Fruit fly (Drosophila melanogaster) whole organism, embryonic: ENCODE data around the gene Cpr64Ad.

ENCODE experiments used
- B-H2 ChIP-seq: fragments of 200-800 bp; sonication (Bioruptor generic); optimal IDR thresholded peaks from 2 replicates; lab custom pipeline; 2018; ENCODE audit warnings: missing biosample characterization, mild to moderate bottlenecking, missing genetic modification characterization
- Bdp1 ChIP-seq: fragments of 200-800 bp; sonication (Bioruptor generic); optimal IDR thresholded peaks from 3 replicates; lab custom pipeline; 2016; ENCODE audit warnings: missing biosample characterization, missing genetic modification characterization
- Bgb ChIP-seq: fragments of 200-800 bp; sonication (Bioruptor generic); IDR thresholded peaks from 2 replicates; pipeline ENCODE4 v1.3.6; 2022; ENCODE audit warnings: missing biosample characterization, missing genetic modification characterization; ENCODE audit not compliant: partially characterized antibody
- CG10543 ChIP-seq: fragments of 200-800 bp; sonication (Bioruptor generic); optimal IDR thresholded peaks from 3 replicates; lab custom pipeline; 2017; ENCODE audit warnings: missing biosample characterization, mild to moderate bottlenecking, missing genetic modification characterization, moderate library complexity
- CG12659 ChIP-seq: fragments of 200-800 bp; sonication (Bioruptor generic); optimal IDR thresholded peaks from 3 replicates; lab custom pipeline; 2017; ENCODE audit warnings: mild to moderate bottlenecking, missing biosample characterization, missing genetic modification reagents, missing genetic modification characterization
- CG13624 ChIP-seq: fragments of 200-800 bp; sonication (Bioruptor generic); optimal IDR thresholded peaks from 2 replicates; lab custom pipeline; 2016; ENCODE audit warnings: missing biosample characterization, missing genetic modification characterization
- CG15269 ChIP-seq: fragments of 200-800 bp; sonication (Bioruptor generic); optimal IDR thresholded peaks from 2 replicates; lab custom pipeline; 2018; ENCODE audit warnings: missing biosample characterization, mild to moderate bottlenecking, missing genetic modification characterization, moderate library complexity
- CG16863 ChIP-seq: fragments of 200-800 bp; sonication (Bioruptor generic); optimal IDR thresholded peaks from 3 replicates; lab custom pipeline; 2016; ENCODE audit warnings: missing biosample characterization, missing genetic modification characterization
- CG17328 ChIP-seq: fragments of 200-800 bp; sonication (Bioruptor generic); IDR thresholded peaks from 2 replicates; pipeline ENCODE4 v1.3.6; 2022; ENCODE audit warnings: missing biosample characterization, missing genetic modification characterization
- CG17612 ChIP-seq: fragments of 200-800 bp; sonication (Bioruptor generic); IDR thresholded peaks from 2 replicates; pipeline ENCODE4 v1.3.6; 2022; ENCODE audit warnings: missing biosample characterization, missing genetic modification characterization
- CG30020 ChIP-seq: fragments of 200-800 bp; optimal IDR thresholded peaks from 2 replicates; lab custom pipeline; 2019; ENCODE audit warnings: missing biosample characterization, mild to moderate bottlenecking, missing genetic modification characterization, moderate library complexity
- CG43689 ChIP-seq: fragments of 200-800 bp; sonication (Bioruptor generic); IDR thresholded peaks from 2 replicates; pipeline ENCODE4 v1.3.6; 2022; ENCODE audit warnings: missing biosample characterization, missing genetic modification characterization
- CG4854 ChIP-seq: fragments of 200-800 bp; sonication (Bioruptor generic); optimal IDR thresholded peaks from 2 replicates; lab custom pipeline; 2016; ENCODE audit warnings: missing biosample characterization, missing genetic modification characterization, inconsistent platforms
- CG6175 ChIP-seq: fragments of 200-800 bp; sonication (Bioruptor generic); IDR thresholded peaks from 3 replicates; pipeline ENCODE4 v1.3.6; 2022; ENCODE audit warnings: missing biosample characterization, missing genetic modification characterization
- CG6854 ChIP-seq: fragments of 200-800 bp; sonication (Bioruptor generic); optimal IDR thresholded peaks from 3 replicates; lab custom pipeline; 2017; ENCODE audit warnings: missing biosample characterization, mild to moderate bottlenecking, missing genetic modification characterization
- CG7839 ChIP-seq: fragments of 200-800 bp; sonication (Bioruptor generic); optimal IDR thresholded peaks from 3 replicates; lab custom pipeline; 2018; ENCODE audit warnings: missing biosample characterization, mild to moderate bottlenecking, missing genetic modification characterization, moderate library complexity
- CG8290 ChIP-seq, 3 experiments: fragments of 200-800 bp; sonication (Bioruptor generic); optimal IDR thresholded peaks; 2 replicates each; lab custom pipeline; 2016 to 2019; ENCODE audit warnings: missing biosample characterization in 3 of 3, missing genetic modification characterization in 3 of 3, mild to moderate bottlenecking in 2 of 3, moderate library complexity in 1 of 3
- CG8388 ChIP-seq: fragments of 200-800 bp; sonication (Bioruptor generic); optimal IDR thresholded peaks from 2 replicates; lab custom pipeline; 2019; ENCODE audit warnings: missing biosample characterization, mild to moderate bottlenecking, missing genetic modification characterization, moderate library complexity
- E2f1 ChIP-seq: fragments of 200-800 bp; sonication (Bioruptor generic); IDR thresholded peaks from 2 replicates; pipeline ENCODE4 v1.3.6; 2022; ENCODE audit warnings: missing biosample characterization, missing genetic modification characterization
- ERR ChIP-seq: fragments of 200-800 bp; sonication (Bioruptor generic); optimal IDR thresholded peaks from 2 replicates; lab custom pipeline; 2016; ENCODE audit warnings: missing biosample characterization, missing genetic modification characterization
- Ets97D ChIP-seq: fragments of 200-800 bp; sonication (Bioruptor generic); optimal IDR thresholded peaks from 3 replicates; lab custom pipeline; 2016; ENCODE audit warnings: missing biosample characterization, missing genetic modification characterization
- Hand ChIP-seq: fragments of 200-800 bp; sonication (Bioruptor generic); optimal IDR thresholded peaks from 2 replicates; lab custom pipeline; 2017; ENCODE audit warnings: mild to moderate bottlenecking, missing biosample characterization, missing genetic modification reagents, missing genetic modification characterization
- Hr78 ChIP-seq, 2 experiments: fragments of 200-800 bp in 1 of 2; fragments of >200 bp in 1 of 2; sonication (Bioruptor generic) in 1 of 2; optimal IDR thresholded peaks; 2 replicates each; lab custom pipeline; 2017 to 2019; ENCODE audit warnings: missing biosample characterization in 2 of 2, missing genetic modification characterization in 2 of 2, mild to moderate bottlenecking in 1 of 2, moderate library complexity in 1 of 2
- Meics ChIP-seq: fragments of 200-800 bp; sonication (Bioruptor generic); optimal IDR thresholded peaks from 2 replicates; lab custom pipeline; 2017; ENCODE audit warnings: missing biosample characterization, mild to moderate bottlenecking, missing genetic modification characterization
- Ptx1 ChIP-seq: fragments of 200-800 bp; sonication (Bioruptor generic); IDR thresholded peaks from 2 replicates; pipeline ENCODE4 v1.3.6; 2022; ENCODE audit warnings: missing biosample characterization, missing genetic modification characterization
- Stat92E ChIP-seq, 3 experiments: fragments of >200 bp in 2 of 3; fragments of 200-800 bp in 1 of 3; sonication (Bioruptor generic) in 1 of 3; optimal IDR thresholded peaks; 2 replicates each; lab custom pipeline; 2017 to 2019; ENCODE audit warnings: missing biosample characterization in 3 of 3, missing genetic modification characterization in 3 of 3, mild to moderate bottlenecking in 1 of 3, moderate library complexity in 1 of 3
- Tbp ChIP-seq: fragments of >200 bp; optimal IDR thresholded peaks from 2 replicates; lab custom pipeline; 2018; ENCODE audit warnings: missing biosample characterization, missing genetic modification characterization
- Xbp1 ChIP-seq: fragments of 200-800 bp; sonication (Bioruptor generic); optimal IDR thresholded peaks from 3 replicates; lab custom pipeline; 2016; ENCODE audit warnings: missing biosample characterization, mild to moderate bottlenecking, missing genetic modification characterization
- ash1 ChIP-seq: fragments of 200-800 bp; sonication (Bioruptor generic); optimal IDR thresholded peaks from 2 replicates; lab custom pipeline; 2018; ENCODE audit warnings: missing biosample characterization, mild to moderate bottlenecking, missing genetic modification characterization
- ato ChIP-seq: fragments of 200-800 bp; sonication (Bioruptor generic); IDR thresholded peaks from 2 replicates; pipeline ENCODE4 v1.3.6; 2022; ENCODE audit warnings: missing biosample characterization, missing genetic modification characterization; ENCODE audit not compliant: partially characterized antibody
- az2 ChIP-seq: fragments of 200-800 bp; sonication (Bioruptor generic); optimal IDR thresholded peaks from 3 replicates; lab custom pipeline; 2016; ENCODE audit warnings: missing biosample characterization, missing genetic modification characterization
- chinmo ChIP-seq: fragments of 200-800 bp; sonication (Bioruptor generic); IDR thresholded peaks from 4 replicates; pipeline ENCODE4 v1.3.6; 2022; ENCODE audit warnings: missing biosample characterization, missing genetic modification characterization; ENCODE audit not compliant: partially characterized antibody
- danr ChIP-seq: fragments of 200-800 bp; sonication (Bioruptor generic); IDR thresholded peaks from 2 replicates; pipeline ENCODE4 v1.3.6; 2022; ENCODE audit warnings: missing biosample characterization, missing genetic modification characterization
- dimm ChIP-seq: fragments of 200-800 bp; sonication (Bioruptor generic); IDR thresholded peaks from 2 replicates; pipeline ENCODE4 v1.3.6; 2022; ENCODE audit warnings: missing biosample characterization, missing genetic modification characterization
- exex ChIP-seq: fragments of 200-800 bp; sonication (Bioruptor generic); optimal IDR thresholded peaks from 4 replicates; lab custom pipeline; 2018; ENCODE audit warnings: missing biosample characterization, mild to moderate bottlenecking, missing genetic modification characterization, moderate library complexity
- fd3F ChIP-seq: fragments of 200-800 bp; sonication (Bioruptor generic); optimal IDR thresholded peaks from 2 replicates; lab custom pipeline; 2018; ENCODE audit warnings: missing biosample characterization, mild to moderate bottlenecking, missing genetic modification characterization, moderate library complexity
- fru ChIP-seq: fragments of >200 bp; optimal IDR thresholded peaks from 2 replicates; lab custom pipeline; 2017
- gem ChIP-seq: fragments of 200-800 bp; sonication (Bioruptor generic); optimal IDR thresholded peaks from 2 replicates; lab custom pipeline; 2019; ENCODE audit warnings: missing biosample characterization, mild to moderate bottlenecking, missing genetic modification characterization, moderate library complexity
- insv ChIP-seq, 2 experiments: fragments of 200-800 bp; sonication (Bioruptor generic); optimal IDR thresholded peaks; 3 replicates each; lab custom pipeline; 2016 to 2018; ENCODE audit warnings: missing biosample characterization in 2 of 2, missing genetic modification characterization in 2 of 2
- jigr1 ChIP-seq: fragments of 200-800 bp; sonication (Bioruptor generic); IDR thresholded peaks from 3 replicates; pipeline ENCODE4 v1.3.6; 2022; ENCODE audit warnings: missing biosample characterization, missing genetic modification characterization
- lola ChIP-seq, 3 experiments: fragments of >200 bp in 2 of 3; fragments of 200-800 bp in 1 of 3; sonication (Bioruptor generic) in 1 of 3; optimal IDR thresholded peaks; 2 replicates each; lab custom pipeline; 2017 to 2019; ENCODE audit warnings: missing biosample characterization in 3 of 3, missing genetic modification characterization in 3 of 3, mild to moderate bottlenecking in 1 of 3, moderate library complexity in 1 of 3
- pnt ChIP-seq: fragments of 200-800 bp; sonication (Bioruptor generic); optimal IDR thresholded peaks from 3 replicates; lab custom pipeline; 2016; ENCODE audit warnings: missing biosample characterization, missing genetic modification characterization
- repo ChIP-seq: fragments of 200-800 bp; sonication (Bioruptor generic); optimal IDR thresholded peaks from 2 replicates; lab custom pipeline; 2016; ENCODE audit warnings: missing biosample characterization, missing genetic modification characterization
- sim ChIP-seq: fragments of 200-800 bp; sonication (Bioruptor generic); IDR thresholded peaks from 2 replicates; pipeline ENCODE4 v1.3.6; 2022; ENCODE audit warnings: missing biosample characterization, missing genetic modification characterization
- sisA ChIP-seq: fragments of 200-800 bp; sonication (Bioruptor generic); IDR thresholded peaks from 2 replicates; pipeline ENCODE4 v1.3.6; 2022; ENCODE audit warnings: missing biosample characterization, missing genetic modification characterization
- sug ChIP-seq: fragments of 200-800 bp; optimal IDR thresholded peaks from 2 replicates; lab custom pipeline; 2019; ENCODE audit warnings: missing biosample characterization, mild to moderate bottlenecking, missing genetic modification characterization, moderate library complexity
- tin ChIP-seq: fragments of 200-800 bp; sonication (Bioruptor generic); optimal IDR thresholded peaks from 3 replicates; lab custom pipeline; 2016; ENCODE audit warnings: missing biosample characterization, missing genetic modification characterization
- vnd ChIP-seq: fragments of 200-800 bp; sonication (Bioruptor generic); IDR thresholded peaks from 3 replicates; pipeline ENCODE4 v1.3.6; 2022; ENCODE audit warnings: missing biosample characterization, missing genetic modification characterization; ENCODE audit not compliant: partially characterized antibody
- z ChIP-seq: fragments of 200-800 bp; sonication (Bioruptor generic); IDR thresholded peaks from 3 replicates; pipeline ENCODE4 v1.3.6; 2022; ENCODE audit warnings: missing biosample characterization, missing genetic modification characterization

Cpr64Ad gene

dm6 chr3L:4221226-4221770 is 6.1 kb downstream of the Cpr64Ad start (continued):
- TF ChIP-seq CG8388 (GFP tag; lab: Kevin White, UChicago): no peak
- no peak for TF ChIP-seq CG8290 (GFP tag; optimal IDR thresholded peaks at IDR 0.05; lab: Kevin White, UChicago)
- TF ChIP-seq CG8290 (tag; optimal IDR thresholded peaks at IDR 0.05; lab: Kevin White, UChicago): peak in 1 of 2 experiments; percentile 86
- no peak for TF ChIP-seq ERR
- peak; percentile 21 for TF ChIP-seq CG15269 (tag; lab: Kevin White, UChicago)
- TF ChIP-seq CG30020: no peak
- no peak for TF ChIP-seq CG17328 (GFP tag; lab: Robert Waterston, UW)
- no peak for TF ChIP-seq CG43689 (GFP tag; lab: Robert Waterston, UW)
- TF ChIP-seq ato (GFP tag; lab: Robert Waterston, UW): no peak
- peak; percentile 95 for TF ChIP-seq sug (tag; lab: Kevin White, UChicago)
- no peak; the same call in 1 of the 2 replicates for TF ChIP-seq E2f1 (GFP tag; lab: Robert Waterston, UW)
- TF ChIP-seq B-H2 (GFP tag; lab: Kevin White, UChicago): peak; percentile 40
- TF ChIP-seq repo (GFP tag; lab: Kevin White, UChicago): no peak
- peak; percentile 96 for TF ChIP-seq chinmo
- peak; percentile 79 for TF ChIP-seq exex
- TF ChIP-seq danr (GFP tag; lab: Robert Waterston, UW): no peak
- no peak for TF ChIP-seq CG16863 (GFP tag; lab: Kevin White, UChicago)
- TF ChIP-seq CG6854: no peak
- peak; percentile 18 for TF ChIP-seq gem (tag; lab: Kevin White, UChicago)
- no peak for TF ChIP-seq fru
- no peak for TF ChIP-seq lola (GFP tag; optimal IDR thresholded peaks at IDR 0.05; lab: Kevin White, UChicago)
- no peak for TF ChIP-seq dimm (GFP tag; lab: Robert Waterston, UW)
- TF ChIP-seq Bdp1: no peak
- no peak for TF ChIP-seq az2 (GFP tag; lab: Kevin White, UChicago)
- no peak for TF ChIP-seq CG12659 (GFP tag; lab: Kevin White, UChicago)
- no peak for TF ChIP-seq Xbp1 (GFP tag; lab: Kevin White, UChicago)
- no peak for TF ChIP-seq CG17612
- peak; percentile 22 for TF ChIP-seq Meics (GFP tag; lab: Kevin White, UChicago)
- TF ChIP-seq pnt (GFP tag; lab: Kevin White, UChicago): no peak
- no peak for TF ChIP-seq Hand (GFP tag; lab: Kevin White, UChicago)
- TF ChIP-seq fd3F: no peak
- TF ChIP-seq insv (GFP tag; optimal IDR thresholded peaks at IDR 0.05; lab: Kevin White, UChicago): no peak
- TF ChIP-seq sisA (GFP tag; lab: Robert Waterston, UW): no peak
- TF ChIP-seq Tbp: no peak
- 0 out of 3 replicates have a peak, but pooled peaks have one; percentile 28 for TF ChIP-seq z (GFP tag; lab: Robert Waterston, UW)
- no peak for TF ChIP-seq CG13624 (GFP tag; lab: Kevin White, UChicago)
- peak; percentile 63; the same call in 2 of the 3 replicates for TF ChIP-seq CG6175 (GFP tag; lab: Robert Waterston, UW)
- no peak for TF ChIP-seq Ets97D
- no peak; the same call in 1 of the 2 replicates for TF ChIP-seq Bgb
- TF ChIP-seq CG4854 (GFP tag; lab: Kevin White, UChicago): no peak
- TF ChIP-seq Stat92E (GFP tag; optimal IDR thresholded peaks at IDR 0.05; lab: Kevin White, UChicago): peak in 1 of 3 experiments; percentile 10
- TF ChIP-seq CG7839 (tag; lab: Kevin White, UChicago): no peak
- no peak for TF ChIP-seq ash1
- TF ChIP-seq CG10543 (GFP tag; lab: Kevin White, UChicago): peak; percentile 97
- TF ChIP-seq jigr1: no peak
- TF ChIP-seq tin: no peak
- no peak for TF ChIP-seq sim (GFP tag; lab: Robert Waterston, UW)
- TF ChIP-seq vnd (GFP tag; lab: Robert Waterston, UW): no peak
- peak in 1 of 2 experiments; percentile 82 for TF ChIP-seq Hr78 (GFP tag; optimal IDR thresholded peaks at IDR 0.05; lab: Kevin White, UChicago)
- peak; percentile 19; the same call in 1 of the 2 replicates for TF ChIP-seq Ptx1
